Fruit fly (Drosophila melanogaster) whole organism, wandering third instar larva: ENCODE data around the gene CG43407.

Experiments
- Abd-B ChIP-seq: fragments of >200 bp; optimal IDR thresholded peaks from 2 replicates; lab custom pipeline; 2017; ENCODE audit warnings: missing biosample characterization, missing genetic modification characterization
- CG32264 ChIP-seq: fragments of 200-800 bp; sonication (Bioruptor generic); optimal IDR thresholded peaks from 2 replicates; lab custom pipeline; 2016; ENCODE audit warnings: missing biosample characterization, missing genetic modification characterization
- CG9705 ChIP-seq: fragments of 200-800 bp; sonication (Bioruptor generic); optimal IDR thresholded peaks from 2 replicates; lab custom pipeline; 2018; ENCODE audit warnings: missing biosample characterization, mild to moderate bottlenecking, missing genetic modification characterization
- Dfd ChIP-seq: fragments of >200 bp; optimal IDR thresholded peaks from 2 replicates; lab custom pipeline; 2017; ENCODE audit warnings: missing biosample characterization, missing genetic modification characterization
- Dif ChIP-seq: fragments of 200-275, 200-300 bp; sonication (Bioruptor generic); optimal IDR thresholded peaks from 2 replicates; lab custom pipeline; 2018; ENCODE audit warnings: missing biosample characterization, missing genetic modification characterization; ENCODE audit not compliant: partially characterized antibody
- GATAd ChIP-seq: sonication (Bioruptor generic); optimal IDR thresholded peaks from 2 replicates; lab custom pipeline; 2016; ENCODE audit warnings: missing biosample characterization, missing genetic modification characterization
- HLH106 ChIP-seq: fragments of 200-800 bp; optimal IDR thresholded peaks from 3 replicates; lab custom pipeline; 2019; ENCODE audit warnings: missing biosample characterization, mild to moderate bottlenecking, missing genetic modification characterization, moderate library complexity
- Hnf4 ChIP-seq: fragments of 200-800 bp; sonication (Bioruptor generic); optimal IDR thresholded peaks from 2 replicates; lab custom pipeline; 2016; ENCODE audit warnings: missing biosample characterization, mild to moderate bottlenecking, missing genetic modification characterization
- Hr78 ChIP-seq: fragments of >200 bp; optimal IDR thresholded peaks from 2 replicates; lab custom pipeline; 2017; ENCODE audit warnings: missing biosample characterization, missing genetic modification characterization
- Hr83 ChIP-seq: fragments of 200-300 bp; sonication (Bioruptor generic); optimal IDR thresholded peaks from 2 replicates; lab custom pipeline; 2016; ENCODE audit warnings: missing biosample characterization, mild to moderate bottlenecking, missing genetic modification characterization, moderate library complexity; ENCODE audit not compliant: poor library complexity, severe bottlenecking
- Jra ChIP-seq: sonication (Bioruptor generic); optimal IDR thresholded peaks from 2 replicates; lab custom pipeline; 2016; ENCODE audit warnings: missing biosample characterization, missing genetic modification characterization
- Mio ChIP-seq: sonication (Bioruptor generic); optimal IDR thresholded peaks from 2 replicates; lab custom pipeline; 2016; ENCODE audit warnings: missing biosample characterization, missing genetic modification characterization
- Myc ChIP-seq: fragments of >200 bp; optimal IDR thresholded peaks from 2 replicates; lab custom pipeline; 2017
- N ChIP-seq: fragments of >200 bp; optimal IDR thresholded peaks from 2 replicates; lab custom pipeline; 2018; ENCODE audit warnings: missing biosample characterization, missing external identifiers, missing genetic modification characterization
- OdsH ChIP-seq: fragments of 200-800 bp; sonication (Bioruptor generic); optimal IDR thresholded peaks from 2 replicates; lab custom pipeline; 2016; ENCODE audit warnings: missing biosample characterization, mild to moderate bottlenecking, missing genetic modification characterization
- Rel ChIP-seq, 2 experiments: fragments of 200-800 bp; sonication (Bioruptor generic) in 1 of 2; optimal IDR thresholded peaks; 2 replicates in 1 of 2; 3 replicates in 1 of 2; lab custom pipeline; 2016 to 2019; ENCODE audit warnings: mild to moderate bottlenecking in 2 of 2, missing biosample characterization in 2 of 2, missing genetic modification characterization in 2 of 2, moderate library complexity in 1 of 2
- Sp1 ChIP-seq: fragments of 200-800 bp; sonication (Bioruptor generic); optimal IDR thresholded peaks from 3 replicates; lab custom pipeline; 2019; ENCODE audit warnings: missing biosample characterization, mild to moderate bottlenecking, missing genetic modification characterization, moderate library complexity
- Vsx2 ChIP-seq: fragments of 200-300, 225-300 bp; sonication (Bioruptor generic); optimal IDR thresholded peaks from 2 replicates; lab custom pipeline; 2018; ENCODE audit warnings: missing biosample characterization, missing genetic modification characterization; ENCODE audit not compliant: partially characterized antibody
- br ChIP-seq: fragments of 200-800 bp; sonication (Bioruptor generic); optimal IDR thresholded peaks from 2 replicates; lab custom pipeline; 2016; ENCODE audit warnings: missing biosample characterization, missing genetic modification characterization
- brk ChIP-seq: fragments of 200-800 bp; sonication (Bioruptor generic); optimal IDR thresholded peaks from 2 replicates; lab custom pipeline; 2016; ENCODE audit warnings: missing biosample characterization, mild to moderate bottlenecking, missing genetic modification characterization
- dl ChIP-seq, 2 experiments: fragments of 175-275, 200-275 bp in 1 of 2; fragments of 200-275 bp in 1 of 2; sonication (Bioruptor generic); optimal IDR thresholded peaks; lab custom pipeline; 2018; ENCODE audit warnings: mild to moderate bottlenecking in 2 of 2, missing biosample characterization in 2 of 2, missing genetic modification characterization in 2 of 2, moderate library complexity in 2 of 2; ENCODE audit not compliant: partially characterized antibody in 2 of 2, insufficient read depth in 1 of 2
- dmrt93B ChIP-seq: fragments of 200-800 bp; sonication (Bioruptor generic); optimal IDR thresholded peaks from 2 replicates; lab custom pipeline; 2018; ENCODE audit warnings: missing biosample characterization, mild to moderate bottlenecking, missing genetic modification characterization
- dsf ChIP-seq: sonication (Bioruptor generic); optimal IDR thresholded peaks from 2 replicates; lab custom pipeline; 2016; ENCODE audit warnings: missing biosample characterization, missing genetic modification characterization, borderline replicate concordance
- foxo ChIP-seq, 2 experiments: fragments of 200-800 bp; sonication (Bioruptor generic); optimal IDR thresholded peaks; 2 replicates in 1 of 2; 3 replicates in 1 of 2; lab custom pipeline; 2016 to 2017; ENCODE audit warnings: missing biosample characterization in 2 of 2, missing genetic modification characterization in 2 of 2
- fru ChIP-seq: fragments of 200-800 bp; sonication (Bioruptor generic); optimal IDR thresholded peaks from 3 replicates; lab custom pipeline; 2016; ENCODE audit warnings: missing biosample characterization, mild to moderate bottlenecking, missing genetic modification characterization
- h ChIP-seq: fragments of 200-800 bp; sonication (Bioruptor generic); optimal IDR thresholded peaks from 3 replicates; lab custom pipeline; 2016; ENCODE audit warnings: missing biosample characterization, mild to moderate bottlenecking, missing genetic modification characterization
- jim ChIP-seq: fragments of 175-275, 200-325 bp; sonication (Bioruptor generic); optimal IDR thresholded peaks from 2 replicates; lab custom pipeline; 2016; ENCODE audit warnings: missing biosample characterization, mild to moderate bottlenecking, missing genetic modification characterization
- lola ChIP-seq: fragments of >200 bp; optimal IDR thresholded peaks from 2 replicates; lab custom pipeline; 2017; ENCODE audit warnings: missing biosample characterization, missing genetic modification characterization
- pan ChIP-seq: fragments of >200 bp; optimal IDR thresholded peaks from 2 replicates; lab custom pipeline; 2017
- psq ChIP-seq: fragments of 200-800 bp; sonication (Bioruptor generic); optimal IDR thresholded peaks from 3 replicates; lab custom pipeline; 2017; ENCODE audit warnings: missing biosample characterization, mild to moderate bottlenecking, missing genetic modification characterization, moderate library complexity
- rgr ChIP-seq: fragments of 200-800 bp; sonication (Bioruptor generic); optimal IDR thresholded peaks from 3 replicates; lab custom pipeline; 2016; ENCODE audit warnings: missing biosample characterization, mild to moderate bottlenecking, missing genetic modification characterization
- sage ChIP-seq: fragments of 200-800 bp; sonication (Bioruptor generic); optimal IDR thresholded peaks from 2 replicates; lab custom pipeline; 2016; ENCODE audit warnings: missing biosample characterization, mild to moderate bottlenecking, missing genetic modification characterization
- sv ChIP-seq: fragments of 200-800 bp; sonication (Bioruptor generic); optimal IDR thresholded peaks from 3 replicates; lab custom pipeline; 2016; ENCODE audit warnings: missing biosample characterization, missing genetic modification characterization
- tai ChIP-seq: sonication (Bioruptor generic); optimal IDR thresholded peaks from 2 replicates; lab custom pipeline; 2016; ENCODE audit warnings: missing biosample characterization, missing genetic modification characterization
- usp ChIP-seq: fragments of >200 bp; optimal IDR thresholded peaks from 2 replicates; lab custom pipeline; 2017; ENCODE audit warnings: missing biosample characterization, missing genetic modification characterization
- woc ChIP-seq: sonication (Bioruptor generic); optimal IDR thresholded peaks from 2 replicates; lab custom pipeline; 2016; ENCODE audit warnings: missing biosample characterization, mild to moderate bottlenecking, missing genetic modification characterization

CG43407 gene

DNA sequence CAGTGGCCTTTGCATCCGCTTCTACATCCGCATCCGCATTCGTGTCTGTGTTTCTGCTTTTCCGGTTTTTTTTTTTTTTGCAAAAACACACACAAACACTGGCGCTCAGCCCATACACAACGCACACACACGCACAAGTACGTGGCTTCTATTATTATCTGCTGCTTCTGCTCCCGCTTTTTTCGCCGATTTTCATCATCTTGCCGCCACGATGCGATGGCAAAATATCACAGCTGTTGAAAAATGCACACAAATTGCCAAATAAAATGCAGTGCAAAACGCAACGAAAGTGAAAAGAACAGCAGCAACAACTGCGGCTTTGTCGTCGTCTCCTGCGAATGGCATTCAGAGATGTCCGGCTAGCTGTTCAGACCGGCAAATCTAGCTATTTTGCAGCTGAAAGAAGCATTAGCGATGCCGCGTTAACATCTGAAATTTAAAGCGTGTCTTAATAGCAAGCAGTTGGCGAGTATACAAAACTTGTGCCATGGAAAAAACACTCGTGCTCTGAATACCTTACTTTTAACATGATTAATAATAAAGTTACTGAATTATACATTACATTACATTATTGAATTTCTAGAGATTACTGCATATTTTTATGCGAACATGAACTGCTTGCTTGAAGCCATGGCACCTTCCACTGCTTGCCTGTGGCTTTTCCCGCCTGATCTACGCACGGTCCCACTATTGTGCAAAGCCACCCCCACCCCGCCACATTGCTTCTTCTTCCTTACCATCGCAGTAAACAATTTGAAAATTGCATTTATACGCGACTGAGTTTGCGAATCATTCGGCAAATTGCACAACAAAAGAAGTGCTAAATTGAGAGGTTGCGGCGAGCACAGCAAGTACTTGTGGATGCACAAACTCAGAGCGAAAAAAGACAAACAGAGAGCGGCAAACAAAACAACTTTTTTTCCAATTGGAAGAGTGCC, 9.6 kb upstream of the CG43407 start, which contains the start of the genes Ugt316A1 and Sfxn2 (continued):
- no peak for TF ChIP-seq Hr78 (GFP tag; lab: Kevin White, UChicago)
- TF ChIP-seq Vsx2: no peak
- TF ChIP-seq dl (GFP tag; optimal IDR thresholded peaks at IDR 0.05; lab: Kevin White, UChicago; ENCODE audit: insufficient read depth in 1 of 2, partially characterized antibody in 2 of 2): no peak
- TF ChIP-seq HLH106 (tag; lab: Kevin White, UChicago): peak; percentile 44
- TF ChIP-seq jim (GFP tag; lab: Kevin White, UChicago): no peak
- TF ChIP-seq h (GFP tag; lab: Kevin White, UChicago): peak; percentile 22
- TF ChIP-seq GATAd (GFP tag; lab: Kevin White, UChicago): no peak
- peak; percentile 39 for TF ChIP-seq Jra (GFP tag; lab: Kevin White, UChicago)
- TF ChIP-seq brk (GFP tag; lab: Kevin White, UChicago): no peak
- TF ChIP-seq Dif (GFP tag; lab: Kevin White, UChicago): peak; percentile 18
- no peak for TF ChIP-seq CG32264 (GFP tag; lab: Kevin White, UChicago)
- peak; percentile 67 for TF ChIP-seq tai (GFP tag; lab: Kevin White, UChicago)
- no peak for TF ChIP-seq OdsH (GFP tag; lab: Kevin White, UChicago)

DNA sequence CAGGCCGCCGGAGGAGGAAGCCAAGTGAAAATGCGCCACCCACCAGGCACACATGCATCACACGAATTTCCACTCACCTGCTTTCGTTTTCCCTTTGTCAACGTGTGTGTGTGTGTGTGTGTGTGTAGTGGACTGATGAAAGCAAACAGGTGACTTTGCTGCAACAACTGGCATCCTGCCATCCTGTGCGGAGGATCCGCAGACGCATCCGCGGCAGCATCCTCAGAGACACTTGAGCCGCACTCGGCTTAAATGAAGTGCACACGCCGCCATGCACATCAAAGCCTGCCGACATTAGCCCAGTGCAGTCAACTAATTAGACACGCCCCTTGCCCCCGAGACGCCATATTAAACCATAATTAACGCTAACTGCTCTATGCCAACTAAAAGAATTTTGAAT, 5.6 kb upstream of the CG43407 start:
- no peak for TF ChIP-seq CG32264 (GFP tag; lab: Kevin White, UChicago)

DNA sequence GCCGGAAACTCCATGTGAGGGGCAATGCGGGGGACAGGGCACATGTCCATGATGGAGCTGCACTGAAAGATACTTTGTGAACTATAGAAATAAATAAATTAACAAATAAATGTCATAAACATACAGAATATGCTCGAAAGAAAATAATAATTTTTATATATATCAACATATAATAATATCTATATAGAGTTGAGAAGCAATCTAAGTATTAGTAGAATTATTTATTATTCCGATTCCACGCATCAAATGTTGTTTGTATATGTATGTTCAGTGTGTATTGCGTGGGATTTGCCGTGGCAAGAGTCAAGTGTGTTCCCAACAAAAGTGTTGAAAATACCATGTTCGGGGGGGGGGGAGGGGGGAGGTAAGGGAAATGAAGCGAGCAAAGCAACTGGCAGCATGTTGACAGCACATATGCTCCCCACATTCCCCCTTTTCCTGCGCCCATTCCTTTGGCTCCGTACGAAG, 3.7 kb upstream of the CG43407 start:
- TF ChIP-seq OdsH (GFP tag; lab: Kevin White, UChicago): peak; percentile 24
- TF ChIP-seq Hr83 (GFP tag; lab: Kevin White, UChicago): no peak
- TF ChIP-seq foxo (GFP tag; optimal IDR thresholded peaks at IDR 0.05; lab: Kevin White, UChicago): peak in 1 of 2 experiments; percentile 40
- peak; percentile 1 for TF ChIP-seq h (GFP tag; lab: Kevin White, UChicago)
- peak; percentile 95 for TF ChIP-seq Dfd (GFP tag; lab: Kevin White, UChicago)
- no peak for TF ChIP-seq br (GFP tag; lab: Kevin White, UChicago)
- no peak for TF ChIP-seq CG32264 (GFP tag; lab: Kevin White, UChicago)
- peak; percentile 47 for TF ChIP-seq psq
- TF ChIP-seq dmrt93B: no peak
- no peak for TF ChIP-seq tai (GFP tag; lab: Kevin White, UChicago)
- TF ChIP-seq Sp1 (GFP tag; lab: Kevin White, UChicago): peak; percentile 27
- no peak for TF ChIP-seq lola (GFP tag; lab: Kevin White, UChicago)
- TF ChIP-seq rgr: peak; percentile 19
- TF ChIP-seq N (GFP tag; lab: Kevin White, UChicago): no peak
- peak; percentile 30 for TF ChIP-seq HLH106 (tag; lab: Kevin White, UChicago)
- TF ChIP-seq brk (GFP tag; lab: Kevin White, UChicago): no peak

DNA sequence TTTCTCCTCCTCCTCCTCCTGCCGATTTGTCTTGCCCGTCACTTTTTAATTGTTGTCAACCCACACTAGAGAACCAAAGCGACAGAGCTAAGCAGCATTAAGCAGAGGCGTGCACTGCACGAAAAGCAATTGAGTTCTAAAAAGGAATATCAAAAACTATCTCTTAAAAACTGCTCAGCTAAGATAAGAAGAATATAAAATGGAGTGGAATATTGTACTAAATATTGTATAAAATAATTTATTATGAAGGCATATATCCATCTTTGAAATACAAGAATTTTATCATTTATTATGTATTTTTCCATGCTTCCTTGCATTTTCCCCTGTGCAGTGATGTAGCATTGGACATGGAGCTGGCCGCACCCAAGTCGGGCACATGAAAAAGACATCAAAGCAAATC, 1.9 kb upstream of the CG43407 start:
- TF ChIP-seq h (GFP tag; lab: Kevin White, UChicago) (peak; percentile 44), Jra (GFP tag; lab: Kevin White, UChicago) (no peak), OdsH (GFP tag; lab: Kevin White, UChicago) (peak; percentile 48), foxo (GFP tag; optimal IDR thresholded peaks at IDR 0.05; lab: Kevin White, UChicago) (peak in 1 of 2 experiments; percentile 36), Hr78 (GFP tag; lab: Kevin White, UChicago) (no peak), Myc (lab: Kevin White, UChicago) (no peak), Abd-B (GFP tag; lab: Kevin White, UChicago) (no peak), pan (no peak), lola (GFP tag; lab: Kevin White, UChicago) (no peak), sv (GFP tag; lab: Kevin White, UChicago) (no peak), tai (GFP tag; lab: Kevin White, UChicago) (no peak), Dif (GFP tag; lab: Kevin White, UChicago) (no peak), psq (peak; percentile 39), HLH106 (tag; lab: Kevin White, UChicago) (peak; percentile 29), usp (GFP tag; lab: Kevin White, UChicago) (no peak), woc (GFP tag; lab: Kevin White, UChicago) (peak; percentile 14), N (GFP tag; lab: Kevin White, UChicago) (no peak), jim (GFP tag; lab: Kevin White, UChicago) (no peak), Vsx2 (no peak), dmrt93B (no peak), sage (no peak), Rel (GFP tag; optimal IDR thresholded peaks at IDR 0.05; lab: Kevin White, UChicago) (no peak), Rel (tag; optimal IDR thresholded peaks at IDR 0.05; lab: Kevin White, UChicago) (no peak), CG9705 (no peak), Dfd (GFP tag; lab: Kevin White, UChicago) (no peak), Sp1 (GFP tag; lab: Kevin White, UChicago) (peak; percentile 46), Hr83 (GFP tag; lab: Kevin White, UChicago) (no peak), GATAd (GFP tag; lab: Kevin White, UChicago) (no peak), rgr (peak; percentile 45), fru (peak; percentile 16), br (GFP tag; lab: Kevin White, UChicago) (no peak), brk (GFP tag; lab: Kevin White, UChicago) (no peak), dsf (GFP tag; lab: Kevin White, UChicago) (no peak), Hnf4 (GFP tag; lab: Kevin White, UChicago) (no peak), CG32264 (GFP tag; lab: Kevin White, UChicago) (no peak), Mio (GFP tag; lab: Kevin White, UChicago) (no peak)
